Fruit fly (Drosophila melanogaster) whole organism, pupa: ENCODE measurements around the gene Mcm6.
A peak's percentile ranks its signal among the peaks of the same experiment; 100 is the strongest.

ENCODE experiments used
- CG10348 ChIP-seq: fragments of 200-800 bp; sonication (Bioruptor generic); IDR thresholded peaks from 2 replicates; pipeline ENCODE4 v1.3.6; 2022; ENCODE audit warnings: missing biosample characterization, missing genetic modification characterization
- CG12605 ChIP-seq: fragments of 200-800 bp; sonication (Bioruptor generic); IDR thresholded peaks from 2 replicates; pipeline ENCODE4 v1.3.6; 2022; ENCODE audit warnings: missing biosample characterization, missing genetic modification characterization
- CG13204 ChIP-seq: fragments of 200-800 bp; sonication (Bioruptor generic); optimal IDR thresholded peaks from 2 replicates; lab custom pipeline; 2018; ENCODE audit warnings: missing biosample characterization, mild to moderate bottlenecking, missing genetic modification characterization, moderate library complexity
- CG15710 ChIP-seq: fragments of 200-800 bp; sonication (Bioruptor generic); optimal IDR thresholded peaks from 2 replicates; lab custom pipeline; 2018; ENCODE audit warnings: missing biosample characterization, mild to moderate bottlenecking, missing genetic modification characterization, moderate library complexity
- CG17806 ChIP-seq: fragments of 200-800 bp; sonication (Bioruptor generic); optimal IDR thresholded peaks from 2 replicates; lab custom pipeline; 2018; ENCODE audit warnings: missing biosample characterization, mild to moderate bottlenecking, missing genetic modification characterization, moderate library complexity
- CG32121 ChIP-seq: fragments of 200-800 bp; sonication (Bioruptor generic); IDR thresholded peaks from 2 replicates; pipeline ENCODE4 v1.3.6; 2022; ENCODE audit warnings: missing biosample characterization, missing genetic modification characterization
- CG34367 ChIP-seq: fragments of 200-800 bp; sonication (Bioruptor generic); optimal IDR thresholded peaks from 2 replicates; lab custom pipeline; 2018; ENCODE audit warnings: missing biosample characterization, mild to moderate bottlenecking, missing genetic modification characterization
- CG4496 ChIP-seq: fragments of 200-800 bp; sonication (Bioruptor generic); IDR thresholded peaks from 3 replicates; pipeline ENCODE4 v1.3.6; 2022; ENCODE audit warnings: missing biosample characterization, missing genetic modification characterization
- CG8159 ChIP-seq: fragments of 200-800 bp; sonication (Bioruptor generic); optimal IDR thresholded peaks from 3 replicates; lab custom pipeline; 2018; ENCODE audit warnings: missing biosample characterization, mild to moderate bottlenecking, missing genetic modification characterization, moderate library complexity
- CG8301 ChIP-seq: fragments of 200-800 bp; sonication (Bioruptor generic); optimal IDR thresholded peaks from 2 replicates; lab custom pipeline; 2018; ENCODE audit warnings: missing biosample characterization, mild to moderate bottlenecking, missing genetic modification characterization
- CG9948 ChIP-seq: fragments of 200-800 bp; sonication (Bioruptor generic); optimal IDR thresholded peaks from 2 replicates; lab custom pipeline; 2018; ENCODE audit warnings: missing biosample characterization, mild to moderate bottlenecking, missing genetic modification characterization, moderate library complexity
- D1 ChIP-seq: fragments of 200-800 bp; sonication (Bioruptor generic); optimal IDR thresholded peaks from 2 replicates; lab custom pipeline; 2018; ENCODE audit warnings: missing biosample characterization, mild to moderate bottlenecking, missing genetic modification characterization, moderate library complexity
- EcR ChIP-seq: fragments of 200-800 bp; sonication (Bioruptor generic); optimal IDR thresholded peaks from 3 replicates; lab custom pipeline; 2019; ENCODE audit warnings: missing biosample characterization, missing genetic modification characterization, mild to moderate bottlenecking, moderate library complexity, missing genetic modification reagents
- Ets98B ChIP-seq: fragments of 200-800 bp; sonication (Bioruptor generic); IDR thresholded peaks from 2 replicates; pipeline ENCODE4 v1.3.6; 2022; ENCODE audit warnings: missing biosample characterization, missing genetic modification characterization
- Pif1A ChIP-seq: fragments of 200-800 bp; sonication (Bioruptor generic); optimal IDR thresholded peaks from 3 replicates; lab custom pipeline; 2016; ENCODE audit warnings: missing biosample characterization, missing genetic modification characterization
- Pif1B ChIP-seq: fragments of 200-800 bp; sonication (Bioruptor generic); optimal IDR thresholded peaks from 3 replicates; lab custom pipeline; 2016; ENCODE audit warnings: missing biosample characterization, missing genetic modification characterization
- Snoo ChIP-seq: fragments of 200-800 bp; sonication (Bioruptor generic); optimal IDR thresholded peaks from 3 replicates; lab custom pipeline; 2017; ENCODE audit warnings: missing biosample characterization, mild to moderate bottlenecking, missing genetic modification characterization, inconsistent platforms
- fd96Ca ChIP-seq: fragments of 200-800 bp; sonication (Bioruptor generic); IDR thresholded peaks from 3 replicates; pipeline ENCODE4 v1.3.6; 2022; ENCODE audit warnings: missing biosample characterization, missing genetic modification characterization
- rn ChIP-seq: fragments of 200-800 bp; sonication (Bioruptor generic); IDR thresholded peaks from 2 replicates; pipeline ENCODE4 v1.3.6; 2022; ENCODE audit warnings: missing biosample characterization, missing genetic modification characterization

Mcm6 gene

DNA sequence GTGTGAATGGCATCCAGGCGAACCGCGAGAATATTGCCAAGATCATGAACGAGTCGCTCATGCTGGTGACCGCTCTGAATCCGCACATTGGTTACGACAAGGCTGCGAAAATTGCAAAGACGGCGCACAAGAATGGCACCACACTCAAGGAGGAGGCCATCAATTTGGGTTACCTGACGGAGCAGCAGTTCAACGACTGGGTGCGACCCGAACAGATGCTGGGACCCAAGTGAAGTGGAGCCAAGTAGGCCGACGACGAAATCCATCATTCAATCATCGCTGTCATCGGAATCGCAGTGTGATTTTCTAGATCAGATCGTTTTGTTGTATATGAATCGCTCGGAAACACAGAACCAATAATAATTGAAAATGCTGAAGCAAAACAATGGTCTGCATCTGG lies 7.3 kb downstream of the Mcm6 start, which contains the start of gene Fum2:
Gene Fum2 (plus strand): TSS at position 301 of the 400 bp plus-strand sequence.
- no peak for TF ChIP-seq D1 (tag; lab: Kevin White, UChicago)
- no peak for TF ChIP-seq CG4496 (GFP tag; lab: Robert Waterston, UW)
- TF ChIP-seq CG9948 (tag; lab: Kevin White, UChicago), result no peak
- no peak for TF ChIP-seq CG17806 (tag; lab: Kevin White, UChicago)
- TF ChIP-seq Snoo (tag; lab: Kevin White, UChicago), result no peak

DNA sequence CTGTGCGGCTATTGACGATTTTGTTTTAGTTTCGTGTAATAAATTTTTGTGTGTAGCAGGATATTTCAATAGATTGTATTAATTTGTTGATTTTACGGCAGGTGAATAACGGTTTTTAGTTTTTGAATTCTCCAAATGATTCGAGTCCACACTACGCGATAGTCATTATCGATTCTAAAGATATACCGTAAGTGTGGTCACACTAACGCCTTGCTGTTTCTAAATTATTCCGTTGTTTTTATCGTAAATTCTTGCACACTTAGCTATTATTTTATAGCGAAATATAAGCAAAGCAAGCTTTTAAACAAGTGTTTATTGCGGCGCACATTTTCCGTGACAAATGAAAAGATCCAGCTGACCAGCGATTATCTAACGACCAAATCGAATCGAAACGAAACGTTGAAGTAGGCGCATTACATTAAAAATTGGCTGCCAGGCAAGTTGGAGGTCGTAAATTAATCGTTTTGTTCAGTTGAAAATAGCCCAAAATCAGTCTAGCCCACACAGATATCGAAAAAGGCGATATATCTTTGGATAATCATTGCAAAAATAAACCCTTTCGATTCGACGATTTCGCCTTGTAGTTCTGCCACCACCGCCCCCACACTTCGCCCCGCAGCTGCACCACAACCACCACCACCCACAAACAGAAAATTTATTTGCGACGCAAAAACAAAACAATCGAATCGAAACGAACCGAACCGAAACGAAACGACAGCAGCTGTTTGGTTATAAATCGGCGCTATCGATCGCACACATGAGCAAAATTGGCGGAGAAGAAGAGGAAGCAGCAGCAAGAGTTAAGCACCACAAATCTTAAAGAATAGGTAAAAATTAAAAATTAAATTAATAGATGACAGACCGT lies 9.7 kb downstream of the Mcm6 start, which contains the start of gene Pink1:
Gene Pink1 (plus strand): TSS at position 164 of the 865 bp plus-strand sequence.
- TF ChIP-seq fd96Ca (GFP tag; lab: Robert Waterston, UW) (no peak), CG10348 (GFP tag; lab: Robert Waterston, UW) (no peak), CG4496 (GFP tag; lab: Robert Waterston, UW) (no peak), D1 (tag; lab: Kevin White, UChicago) (no peak), CG34367 (tag; lab: Kevin White, UChicago) (no peak), CG8301 (tag; lab: Kevin White, UChicago) (no peak), CG15710 (tag; lab: Kevin White, UChicago) (no peak)

DNA sequence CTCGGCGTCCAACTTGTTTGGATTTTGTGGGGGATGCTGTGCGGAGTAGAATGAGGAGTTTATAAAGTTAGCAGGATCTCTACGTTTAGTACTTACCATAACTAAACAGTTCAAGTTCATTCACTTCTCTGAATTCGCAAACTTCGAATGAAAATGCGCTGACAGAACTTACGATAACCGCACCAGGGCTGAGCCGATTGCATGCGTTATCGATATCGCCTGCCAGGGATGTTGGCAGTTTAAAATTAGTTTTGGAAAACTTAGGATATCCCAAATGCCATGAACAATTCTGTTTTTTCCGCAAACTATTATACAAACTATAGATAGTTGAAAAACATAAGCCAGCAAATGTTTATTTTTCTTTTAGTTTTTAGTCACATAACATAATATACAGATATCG lies 13.1 kb downstream of the Mcm6 start, which contains the start of gene CG44303:
Gene CG44303 (minus strand): TSS at position 154 of the 400 bp plus-strand sequence.
- TF ChIP-seq CG17806 (tag; lab: Kevin White, UChicago) (no peak), CG8301 (tag; lab: Kevin White, UChicago) (no peak), D1 (tag; lab: Kevin White, UChicago) (no peak), CG12605 (GFP tag; lab: Robert Waterston, UW) (no peak), EcR (GFP tag; lab: Kevin White, UChicago) (peak; percentile 43), CG9948 (tag; lab: Kevin White, UChicago) (no peak), CG8159 (tag; lab: Kevin White, UChicago) (no peak), fd96Ca (GFP tag; lab: Robert Waterston, UW) (no peak), CG32121 (GFP tag; lab: Robert Waterston, UW) (no peak)
- TF ChIP-seq, all 21 proteins: peak for 1

DNA sequence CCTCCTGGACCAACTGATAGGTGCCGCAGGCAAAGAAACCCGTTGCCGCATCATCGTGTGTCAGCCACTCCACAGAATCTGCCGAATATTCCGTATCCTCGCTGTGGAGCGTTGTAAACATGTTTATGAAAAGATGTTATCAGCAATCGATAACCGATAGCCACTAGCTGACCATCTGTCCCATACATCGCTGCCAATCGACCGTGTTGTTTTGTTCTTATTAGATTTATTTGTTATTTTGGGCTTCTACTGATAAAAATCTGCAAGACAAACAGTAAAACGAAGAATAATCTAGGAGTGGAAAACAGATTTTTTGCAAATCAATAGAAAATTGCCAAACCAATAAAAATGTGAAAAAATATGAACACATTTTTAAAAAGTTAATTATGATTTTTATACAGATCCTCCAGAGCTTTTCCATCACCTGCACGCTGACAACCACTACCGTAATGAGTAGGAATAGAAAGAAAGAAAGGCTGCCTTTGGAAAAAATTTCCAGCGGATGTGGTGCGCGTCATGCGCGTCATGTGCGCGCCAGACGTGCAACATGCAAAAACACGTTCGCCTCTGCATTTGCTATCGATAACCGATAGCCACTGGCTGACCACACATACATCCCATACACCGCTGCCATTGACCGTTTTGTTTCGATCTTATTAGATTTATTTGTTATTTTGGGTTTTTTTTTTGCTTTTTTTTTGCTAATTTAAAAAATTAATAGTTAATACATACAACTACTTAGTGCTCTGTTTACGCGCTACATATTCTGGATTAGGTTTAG lies 14.6 kb downstream of the Mcm6 start, which contains the start of gene CG3184:
Gene CG3184 (minus strand): TSS at position 155 of the 781 bp plus-strand sequence.
- no peak for TF ChIP-seq CG12605 (GFP tag; lab: Robert Waterston, UW)
- TF ChIP-seq CG32121 (GFP tag; lab: Robert Waterston, UW), result no peak
- no peak for TF ChIP-seq D1 (tag; lab: Kevin White, UChicago)

DNA sequence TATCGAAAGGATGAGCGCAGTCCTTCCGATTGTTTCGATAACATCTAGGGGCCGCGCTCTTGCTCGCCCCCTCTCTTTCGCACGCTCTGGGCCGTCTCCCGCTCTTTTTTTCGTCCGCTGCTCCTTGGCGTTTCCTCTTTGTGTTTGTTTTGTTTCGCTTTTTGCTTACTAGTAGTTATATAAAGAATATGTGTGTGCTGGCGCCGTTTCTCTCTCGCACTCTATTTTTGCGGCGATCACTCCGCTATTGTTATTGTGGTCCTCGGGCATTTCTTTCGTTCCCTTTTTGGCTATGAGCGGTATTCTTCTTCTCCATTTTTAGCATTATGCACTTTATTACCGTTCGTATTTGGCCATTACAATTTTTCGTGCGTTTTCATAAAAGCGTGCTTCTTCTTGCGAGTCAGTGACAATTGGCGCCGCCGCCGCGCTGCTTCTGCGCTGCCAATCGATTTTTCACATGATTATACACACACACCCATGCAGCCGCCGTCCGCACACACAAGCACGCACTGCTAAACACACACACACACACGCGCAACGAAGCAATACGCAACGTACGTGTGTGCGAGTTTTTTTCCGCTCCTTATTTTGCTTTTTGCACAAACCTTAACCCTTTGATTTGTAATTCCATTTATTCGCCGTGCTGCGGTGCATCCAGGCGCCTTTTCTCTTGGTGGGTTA lies 20.1 kb downstream of the Mcm6 start:
- no peak for TF ChIP-seq CG12605 (GFP tag; lab: Robert Waterston, UW)
- 0 out of 2 replicates have a peak, but pooled peaks have one; percentile 18 for TF ChIP-seq CG32121 (GFP tag; lab: Robert Waterston, UW)
- TF ChIP-seq CG15710 (tag; lab: Kevin White, UChicago), result peak; percentile 10
- peak; percentile 73 for TF ChIP-seq CG13204 (GFP tag; lab: Kevin White, UChicago)

DNA sequence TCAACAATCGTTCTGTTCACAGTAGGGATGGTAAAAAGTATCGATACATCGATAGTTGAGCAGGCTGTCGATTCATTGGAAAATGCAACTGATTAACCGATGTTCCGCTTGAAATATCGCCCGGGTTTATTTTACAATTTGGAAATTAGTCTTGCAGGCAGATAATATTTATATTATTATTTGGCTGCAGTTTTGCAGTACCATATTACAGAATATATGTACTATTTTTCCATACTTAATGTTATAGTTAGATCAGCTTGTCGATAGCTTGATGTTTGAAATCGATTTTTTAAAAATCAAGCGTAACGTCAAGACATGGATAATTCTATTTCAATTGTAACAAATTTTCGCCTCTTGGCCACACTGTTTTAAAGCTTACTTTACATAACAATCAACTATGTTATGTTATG lies 20.8 kb downstream of the Mcm6 start, which contains the start of gene CG14442:
Gene CG14442 (minus strand): TSS at position 29 of the 410 bp plus-strand sequence.
- peak; percentile 11; the same call in 1 of the 3 replicates for TF ChIP-seq fd96Ca (GFP tag; lab: Robert Waterston, UW)
- no peak for TF ChIP-seq CG8301 (tag; lab: Kevin White, UChicago)
- TF ChIP-seq CG34367 (tag; lab: Kevin White, UChicago), result no peak
- peak; percentile 6 for TF ChIP-seq Pif1B (GFP tag; lab: Kevin White, UChicago)
- TF ChIP-seq Ets98B (GFP tag; lab: Robert Waterston, UW), result peak; percentile 14; the same call in 1 of the 2 replicates
- TF ChIP-seq CG8159 (tag; lab: Kevin White, UChicago), result peak; percentile 30
- peak; percentile 21 for TF ChIP-seq CG17806 (tag; lab: Kevin White, UChicago)
- TF ChIP-seq CG4496 (GFP tag; lab: Robert Waterston, UW), result peak; percentile 36; the same call in 1 of the 3 replicates
- TF ChIP-seq Pif1A (GFP tag; lab: Kevin White, UChicago), result peak; percentile 35
- TF ChIP-seq rn (GFP tag; lab: Robert Waterston, UW), result no peak
